Fruit fly (Drosophila melanogaster): ENCODE measurements around the gene CG17147.

dm6 chr3L:20206950-20207584 lies 16.7 kb upstream of the CG17147 start, which contains the start of gene CG6996:
- TF ChIP-seq lov (optimal IDR thresholded peaks at IDR 0.05) (no peak), lov (GFP tag; IDR thresholded peaks at IDR 0.05) (no peak), vvl (GFP tag; IDR thresholded peaks at IDR 0.05) (no peak), h (optimal IDR thresholded peaks at IDR 0.05) (no peak), CG17829 (tag; optimal IDR thresholded peaks at IDR 0.05) (no peak), CG7271 (tag; optimal IDR thresholded peaks at IDR 0.05) (no peak), Hand (GFP tag; optimal IDR thresholded peaks at IDR 0.05) (no peak), NC2β (GFP tag; optimal IDR thresholded peaks at IDR 0.05) (no peak), CG7745 (tag; optimal IDR thresholded peaks at IDR 0.05) (no peak), Sry-δ (GFP tag; optimal IDR thresholded peaks at IDR 0.05) (no peak), CG30403 (GFP tag; optimal IDR thresholded peaks at IDR 0.05) (no peak), CG7928 (GFP tag; optimal IDR thresholded peaks at IDR 0.05) (no peak), CG9215 (GFP tag; IDR thresholded peaks at IDR 0.05) (no peak)

All from whole organism, embryonic.